Worm (Caenorhabditis elegans): ENCODE measurements around the gene C14H10.3.

C14H10.3 gene

DNA sequence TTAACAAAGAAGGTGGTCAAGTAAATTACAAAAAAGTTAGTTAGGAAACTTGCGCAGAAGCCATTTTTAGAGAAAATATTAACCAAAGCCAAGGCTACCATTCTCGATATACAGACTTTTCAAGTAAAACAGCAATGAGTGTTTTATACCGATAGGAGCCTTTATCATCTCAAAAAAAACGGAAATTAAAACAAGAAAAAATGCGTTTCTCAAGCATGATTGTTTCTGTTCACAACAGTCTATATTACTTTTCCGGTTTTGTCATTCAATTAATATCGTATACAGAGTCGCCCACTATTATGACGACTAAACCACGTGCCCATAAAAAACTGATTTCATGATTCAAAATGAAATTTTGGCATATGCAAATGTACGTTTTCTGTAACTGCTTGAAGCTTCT lies 13.0 kb upstream of the C14H10.3 start, which contains the start of gene str-74:
Gene str-74 (minus strand): TSS at position 101 of the 400 bp plus-strand sequence.
- TF ChIP-seq isw-1 (GFP tag; IDR thresholded peaks at IDR 0.05) = no peak
- no peak for TF ChIP-seq hlh-4 (tag; optimal IDR thresholded peaks at IDR 0.05)
- no peak for TF ChIP-seq Y116A8C.19 (tag; optimal IDR thresholded peaks at IDR 0.05; ENCODE audit: borderline replicate concordance)
- no peak for TF ChIP-seq dsc-1 (tag; optimal IDR thresholded peaks at IDR 0.05)

- TF ChIP-seq nhr-85 (tag) (peak; percentile 87), rnt-1 (tag; optimal IDR thresholded peaks at IDR 0.05) (peak; percentile 45), blmp-1 (tag; optimal IDR thresholded peaks at IDR 0.05) (peak; percentile 82), fkh-4 (tag; optimal IDR thresholded peaks at IDR 0.05; ENCODE audit: borderline replicate concordance) (no peak), nhr-71 (tag; optimal IDR thresholded peaks at IDR 0.05) (peak; percentile 72), lin-35 (GFP tag; optimal IDR thresholded peaks at IDR 0.05) (peak in 1 of 2 experiments; percentile 34), mep-1 (tag; optimal IDR thresholded peaks at IDR 0.05) (peak; percentile 15), nhr-84 (tag; optimal IDR thresholded peaks at IDR 0.05) (no peak), nhr-90 (tag; optimal IDR thresholded peaks at IDR 0.05; ENCODE audit: poor library complexity) (peak; percentile 13), hlh-17 (GFP tag; optimal IDR thresholded peaks at IDR 0.05; ENCODE audit: borderline replicate concordance) (no peak), pqm-1 (tag; optimal IDR thresholded peaks at IDR 0.05) (no peak), grh-1 (GFP tag; IDR thresholded peaks at IDR 0.05) (no peak), snu-23 (GFP tag; optimal IDR thresholded peaks at IDR 0.05) (peak; percentile 81), elt-3 (tag; optimal IDR thresholded peaks at IDR 0.05) (peak in 1 of 6 experiments; percentile 52), swsn-7 (tag; optimal IDR thresholded peaks at IDR 0.05) (peak; percentile 22), elt-2 (tag; optimal IDR thresholded peaks at IDR 0.05) (no peak), xbp-1 (tag; optimal IDR thresholded peaks at IDR 0.05) (peak; percentile 3), ceh-8 (GFP tag; optimal IDR thresholded peaks at IDR 0.05) (no peak), unc-30 (tag; optimal IDR thresholded peaks at IDR 0.05) (no peak), C16A3.4 (tag; optimal IDR thresholded peaks at IDR 0.05) (peak; percentile 27), mdl-1 (tag; optimal IDR thresholded peaks at IDR 0.05) (peak in 1 of 2 experiments; percentile 3), sptf-1 (tag; optimal IDR thresholded peaks at IDR 0.05) (no peak), lsy-2 (tag; optimal IDR thresholded peaks at IDR 0.05) (peak; percentile 5 to 64), lin-14 (GFP tag; optimal IDR thresholded peaks at IDR 0.05) (peak; percentile 89), nhr-19 (GFP tag; conservative IDR thresholded peaks at IDR 0.05) (peak; percentile 63), ceh-82 (tag; optimal IDR thresholded peaks at IDR 0.05) (no peak), efl-1 (optimal IDR thresholded peaks at IDR 0.05) (peak; percentile 4 to 8), efl-1 (GFP tag; optimal IDR thresholded peaks at IDR 0.05 in 1 of 2) (peak in 1 of 2 experiments; percentile 87), nhr-20 (tag; optimal IDR thresholded peaks at IDR 0.05) (peak; percentile 62), unc-98 (GFP tag; IDR thresholded peaks at IDR 0.05) (no peak), nhr-12 (tag; optimal IDR thresholded peaks at IDR 0.05) (no peak), irx-1 (tag; optimal IDR thresholded peaks at IDR 0.05) (peak; percentile 14), nhr-47 (tag; optimal IDR thresholded peaks at IDR 0.05) (peak; percentile 17)
These were observed 10.3 kb upstream of the C14H10.3 start for ce11 chrX:10238146-10238749.

- TF ChIP-seq nhr-85 (tag) (peak; percentile 82), lin-14 (GFP tag; optimal IDR thresholded peaks at IDR 0.05) (peak; percentile 13), blmp-1 (tag; optimal IDR thresholded peaks at IDR 0.05) (peak; percentile 32), aha-1 (tag; optimal IDR thresholded peaks at IDR 0.05) (no peak)
These were observed 8.9 kb upstream of the C14H10.3 start, which contains the start of gene zipt-13 for ce11 chrX:10236844-10237243. zipt-13 (minus strand) TSS chrX:10236944.
